Comparison of ENCODE assay signal across 1 fruit fly cellular context in genomic region chr3R:23214603-23215433, dm6.
TF ChIP-seq lines count a peak whose summit lies in the region.

No protein-coding gene starts in this region.

TF ChIP-seq in whole organism, embryonic, 481 proteins besides CTCF, POLR2A, EP300 and RAD21 (continued from another document and continues in another):
- TF ChIP-seq Abd-B (GFP tag; optimal IDR thresholded peaks at IDR 0.05; lab: Kevin White, UChicago): no peak
- no peak for TF ChIP-seq sc (optimal IDR thresholded peaks at IDR 0.05; lab: Kevin White, UChicago)
- no peak for TF ChIP-seq sc (GFP tag; optimal IDR thresholded peaks at IDR 0.05; lab: Kevin White, UChicago)
- TF ChIP-seq pho (GFP tag; optimal IDR thresholded peaks at IDR 0.05; lab: Kevin White, UChicago): no peak
- TF ChIP-seq CrebB (tag; optimal IDR thresholded peaks at IDR 0.05; lab: Kevin White, UChicago): peak; percentile 13
- TF ChIP-seq btn (GFP tag; optimal IDR thresholded peaks at IDR 0.05; lab: Kevin White, UChicago): no peak
- peak; percentile 91 for TF ChIP-seq Myb (GFP tag; optimal IDR thresholded peaks at IDR 0.05; lab: Kevin White, UChicago)
- no peak for TF ChIP-seq Atf6 (GFP tag; IDR thresholded peaks at IDR 0.05; lab: Robert Waterston, UW)
- peak; percentile 72 for TF ChIP-seq cwo (GFP tag; optimal IDR thresholded peaks at IDR 0.05; lab: Kevin White, UChicago)
- no peak for TF ChIP-seq CG16815 (GFP tag; optimal IDR thresholded peaks at IDR 0.05; lab: Kevin White, UChicago)
- TF ChIP-seq pfk (GFP tag; optimal IDR thresholded peaks at IDR 0.05; lab: Kevin White, UChicago): peak; percentile 20
- TF ChIP-seq dimm (GFP tag; IDR thresholded peaks at IDR 0.05; lab: Robert Waterston, UW): no peak
- TF ChIP-seq her (GFP tag; optimal IDR thresholded peaks at IDR 0.05; lab: Kevin White, UChicago): no peak
- no peak for TF ChIP-seq Neu2 (GFP tag; optimal IDR thresholded peaks at IDR 0.05; lab: Kevin White, UChicago; ENCODE audit: borderline replicate concordance)
- TF ChIP-seq otp (GFP tag; IDR thresholded peaks at IDR 0.05; lab: Robert Waterston, UW): no peak
- no peak for TF ChIP-seq CG17361 (GFP tag; IDR thresholded peaks at IDR 0.05; lab: Robert Waterston, UW)
- peak; percentile 81 for TF ChIP-seq sd (tag; optimal IDR thresholded peaks at IDR 0.05; lab: Kevin White, UChicago)
- TF ChIP-seq CG9437 (GFP tag; optimal IDR thresholded peaks at IDR 0.05; lab: Kevin White, UChicago): no peak
- no peak for TF ChIP-seq CG12104 (GFP tag; optimal IDR thresholded peaks at IDR 0.05; lab: Kevin White, UChicago)
- peak; percentile 53 for TF ChIP-seq Vsx1 (GFP tag; optimal IDR thresholded peaks at IDR 0.05; lab: Kevin White, UChicago)
- no peak for TF ChIP-seq mld (GFP tag; IDR thresholded peaks at IDR 0.05; lab: Robert Waterston, UW; ENCODE audit: partially characterized antibody)
- TF ChIP-seq Doc2 (GFP tag; IDR thresholded peaks at IDR 0.05; lab: Robert Waterston, UW): no peak
- no peak for TF ChIP-seq pum (GFP tag; optimal IDR thresholded peaks at IDR 0.05; lab: Kevin White, UChicago)
- TF ChIP-seq CG3281 (GFP tag; optimal IDR thresholded peaks at IDR 0.05; lab: Kevin White, UChicago): no peak
- no peak for TF ChIP-seq unpg (GFP tag; optimal IDR thresholded peaks at IDR 0.05; lab: Kevin White, UChicago)
- TF ChIP-seq tup (GFP tag; optimal IDR thresholded peaks at IDR 0.05; lab: Kevin White, UChicago): no peak
- TF ChIP-seq bab2 (GFP tag; optimal IDR thresholded peaks at IDR 0.05; lab: Kevin White, UChicago): no peak
- no peak for TF ChIP-seq CHES-1-like (GFP tag; optimal IDR thresholded peaks at IDR 0.05; lab: Kevin White, UChicago)
- TF ChIP-seq D19B (GFP tag; optimal IDR thresholded peaks at IDR 0.05; lab: Kevin White, UChicago): no peak
- TF ChIP-seq CG12744 (GFP tag; optimal IDR thresholded peaks at IDR 0.05; lab: Kevin White, UChicago): no peak
- TF ChIP-seq Rfx (GFP tag; IDR thresholded peaks at IDR 0.05; lab: Robert Waterston, UW): no peak
- TF ChIP-seq CG7928 (GFP tag; optimal IDR thresholded peaks at IDR 0.05; lab: Kevin White, UChicago): no peak
- no peak for TF ChIP-seq CG14667 (GFP tag; IDR thresholded peaks at IDR 0.05; lab: Robert Waterston, UW)
- peak; percentile 13 for TF ChIP-seq BtbVII (GFP tag; optimal IDR thresholded peaks at IDR 0.05; lab: Kevin White, UChicago)
- TF ChIP-seq pros (GFP tag; optimal IDR thresholded peaks at IDR 0.05; lab: Kevin White, UChicago): peak; percentile 3
- TF ChIP-seq CG2678 (tag; optimal IDR thresholded peaks at IDR 0.05; lab: Kevin White, UChicago): no peak
- peak; percentile 30; the same call in 1 of the 3 replicates for TF ChIP-seq Opbp (GFP tag; IDR thresholded peaks at IDR 0.05; lab: Robert Waterston, UW; ENCODE audit: partially characterized antibody)
- TF ChIP-seq CG11247 (GFP tag; IDR thresholded peaks at IDR 0.05; lab: Robert Waterston, UW): no peak
- peak; percentile 74 for TF ChIP-seq Med (GFP tag; lab: Kevin White, UChicago)
- no peak for TF ChIP-seq vnd (GFP tag; IDR thresholded peaks at IDR 0.05; lab: Robert Waterston, UW; ENCODE audit: partially characterized antibody)
- peak; percentile 65 for TF ChIP-seq sens (GFP tag; lab: Kevin White, UChicago)
- TF ChIP-seq CG18262 (tag; optimal IDR thresholded peaks at IDR 0.05; lab: Kevin White, UChicago): no peak
- TF ChIP-seq fd102C (GFP tag; optimal IDR thresholded peaks at IDR 0.05; lab: Kevin White, UChicago): no peak
- TF ChIP-seq zfh1 (GFP tag; IDR thresholded peaks at IDR 0.05; lab: Robert Waterston, UW): no peak
- TF ChIP-seq CG7271 (tag; optimal IDR thresholded peaks at IDR 0.05; lab: Kevin White, UChicago): no peak
- TF ChIP-seq Asciz (GFP tag; optimal IDR thresholded peaks at IDR 0.05; lab: Kevin White, UChicago): no peak
- TF ChIP-seq wor (GFP tag; IDR thresholded peaks at IDR 0.05; lab: Robert Waterston, UW): no peak
- no peak for TF ChIP-seq Hand (GFP tag; optimal IDR thresholded peaks at IDR 0.05; lab: Kevin White, UChicago)
- no peak for TF ChIP-seq br (optimal IDR thresholded peaks at IDR 0.05; lab: Kevin White, UChicago)
- TF ChIP-seq CG14965 (GFP tag; optimal IDR thresholded peaks at IDR 0.05; lab: Kevin White, UChicago; ENCODE audit: borderline replicate concordance): no peak
- no peak for TF ChIP-seq lola (GFP tag; optimal IDR thresholded peaks at IDR 0.05; lab: Kevin White, UChicago)
- no peak for TF ChIP-seq Rx (GFP tag; IDR thresholded peaks at IDR 0.05; lab: Robert Waterston, UW)
- no peak for TF ChIP-seq slp2 (GFP tag; optimal IDR thresholded peaks at IDR 0.05; lab: Kevin White, UChicago)
- TF ChIP-seq crp (GFP tag; optimal IDR thresholded peaks at IDR 0.05; lab: Kevin White, UChicago): peak in 1 of 2 experiments; percentile 75
- TF ChIP-seq chm (GFP tag; IDR thresholded peaks at IDR 0.05; lab: Robert Waterston, UW): no peak; the same call in 1 of the 2 replicates
- TF ChIP-seq CG2889 (GFP tag; IDR thresholded peaks at IDR 0.05; lab: Robert Waterston, UW): no peak
- TF ChIP-seq CG9932 (GFP tag; IDR thresholded peaks at IDR 0.05; lab: Robert Waterston, UW): no peak
- TF ChIP-seq seq (GFP tag; IDR thresholded peaks at IDR 0.05; lab: Robert Waterston, UW): no peak; the same call in 1 of the 2 replicates
- no peak for TF ChIP-seq Hr78 (GFP tag; optimal IDR thresholded peaks at IDR 0.05; lab: Kevin White, UChicago)
- TF ChIP-seq bsh (GFP tag; optimal IDR thresholded peaks at IDR 0.05; lab: Kevin White, UChicago): peak in 1 of 2 experiments; percentile 6
- TF ChIP-seq CG17829 (tag; optimal IDR thresholded peaks at IDR 0.05; lab: Kevin White, UChicago): peak; percentile 43
- no peak for TF ChIP-seq ATbp (GFP tag; optimal IDR thresholded peaks at IDR 0.05; lab: Kevin White, UChicago)
- TF ChIP-seq Adf1 (GFP tag; IDR thresholded peaks at IDR 0.05; lab: Robert Waterston, UW): no peak
- peak; percentile 51 for TF ChIP-seq gro (GFP tag; optimal IDR thresholded peaks at IDR 0.05; lab: Kevin White, UChicago)
- no peak for TF ChIP-seq CG8290 (GFP tag; optimal IDR thresholded peaks at IDR 0.05; lab: Kevin White, UChicago)
- TF ChIP-seq CG8290 (tag; optimal IDR thresholded peaks at IDR 0.05; lab: Kevin White, UChicago): peak in 1 of 2 experiments; percentile 70
- TF ChIP-seq nmo (GFP tag; optimal IDR thresholded peaks at IDR 0.05; lab: Kevin White, UChicago): peak; percentile 9
- no peak for TF ChIP-seq az2 (GFP tag; optimal IDR thresholded peaks at IDR 0.05; lab: Kevin White, UChicago)
- TF ChIP-seq CG15269 (tag; optimal IDR thresholded peaks at IDR 0.05; lab: Kevin White, UChicago): no peak
- no peak for TF ChIP-seq Camta (GFP tag; optimal IDR thresholded peaks at IDR 0.05; lab: Kevin White, UChicago)
- no peak for TF ChIP-seq YL-1 (GFP tag; optimal IDR thresholded peaks at IDR 0.05; lab: Kevin White, UChicago)
- TF ChIP-seq Hmr (GFP tag; optimal IDR thresholded peaks at IDR 0.05; lab: Kevin White, UChicago): peak; percentile 73
- no peak for TF ChIP-seq CG13424 (tag; optimal IDR thresholded peaks at IDR 0.05; lab: Kevin White, UChicago)
- TF ChIP-seq CG4730 (GFP tag; IDR thresholded peaks at IDR 0.05; lab: Robert Waterston, UW): no peak
- no peak for TF ChIP-seq CG10959 (GFP tag; IDR thresholded peaks at IDR 0.05; lab: Robert Waterston, UW)
- no peak for TF ChIP-seq E2f1 (GFP tag; IDR thresholded peaks at IDR 0.05; lab: Robert Waterston, UW)
- TF ChIP-seq pan (optimal IDR thresholded peaks at IDR 0.05; lab: Kevin White, UChicago): no peak
- no peak for TF ChIP-seq pan (GFP tag; optimal IDR thresholded peaks at IDR 0.05 in 1 of 2, IDR thresholded peaks at IDR 0.05 in 1 of 2)
- no peak for TF ChIP-seq stc (GFP tag; IDR thresholded peaks at IDR 0.05; lab: Robert Waterston, UW)
- TF ChIP-seq CG11093 (GFP tag; IDR thresholded peaks at IDR 0.05; lab: Robert Waterston, UW): no peak
- TF ChIP-seq Bgb (GFP tag; IDR thresholded peaks at IDR 0.05; lab: Robert Waterston, UW; ENCODE audit: partially characterized antibody): peak; percentile 48; the same call in 1 of the 2 replicates
- TF ChIP-seq gem (tag; optimal IDR thresholded peaks at IDR 0.05; lab: Kevin White, UChicago): no peak
- TF ChIP-seq knrl (GFP tag; IDR thresholded peaks at IDR 0.05; lab: Robert Waterston, UW; ENCODE audit: partially characterized antibody): no peak
- TF ChIP-seq ewg (GFP tag; optimal IDR thresholded peaks at IDR 0.05; lab: Kevin White, UChicago): no peak
- no peak for TF ChIP-seq Usf (GFP tag; optimal IDR thresholded peaks at IDR 0.05; lab: Kevin White, UChicago)
- no peak for TF ChIP-seq CG16813 (GFP tag; IDR thresholded peaks at IDR 0.05; lab: Robert Waterston, UW; ENCODE audit: partially characterized antibody)
- no peak for TF ChIP-seq Chrac-16 (GFP tag; optimal IDR thresholded peaks at IDR 0.05; lab: Kevin White, UChicago)
- no peak for TF ChIP-seq Six4 (GFP tag; optimal IDR thresholded peaks at IDR 0.05; lab: Kevin White, UChicago)
- no peak for TF ChIP-seq dmrt99B (tag; optimal IDR thresholded peaks at IDR 0.05; lab: Kevin White, UChicago)
- TF ChIP-seq Dek (tag; optimal IDR thresholded peaks at IDR 0.05; lab: Kevin White, UChicago): no peak
- no peak for TF ChIP-seq CG11723 (GFP tag; optimal IDR thresholded peaks at IDR 0.05; lab: Kevin White, UChicago)
- TF ChIP-seq CG6272 (GFP tag; IDR thresholded peaks at IDR 0.05; lab: Robert Waterston, UW): no peak
- TF ChIP-seq gt (GFP tag; IDR thresholded peaks at IDR 0.05; lab: Robert Waterston, UW): no peak
- TF ChIP-seq NC2α (GFP tag; optimal IDR thresholded peaks at IDR 0.05; lab: Kevin White, UChicago): no peak
- TF ChIP-seq CG15479 (GFP tag; optimal IDR thresholded peaks at IDR 0.05; lab: Kevin White, UChicago): no peak
- TF ChIP-seq hkb (optimal IDR thresholded peaks at IDR 0.05; lab: Kevin White, UChicago): no peak
- TF ChIP-seq hkb (GFP tag; IDR thresholded peaks at IDR 0.05; lab: Robert Waterston, UW): 0 out of 2 replicates have a peak, but pooled peaks have one; percentile 8
- no peak for TF ChIP-seq CG11456 (GFP tag; IDR thresholded peaks at IDR 0.05; lab: Robert Waterston, UW)
- no peak for TF ChIP-seq oc (tag; optimal IDR thresholded peaks at IDR 0.05; lab: Kevin White, UChicago)
- no peak for TF ChIP-seq cad (GFP tag; optimal IDR thresholded peaks at IDR 0.05; lab: Kevin White, UChicago)
- TF ChIP-seq Blimp-1 (GFP tag; optimal IDR thresholded peaks at IDR 0.05; lab: Kevin White, UChicago): no peak
- TF ChIP-seq Pdp1 (GFP tag; optimal IDR thresholded peaks at IDR 0.05; lab: Kevin White, UChicago): peak in 1 of 2 experiments; percentile 35
- TF ChIP-seq peb (GFP tag; IDR thresholded peaks at IDR 0.05; lab: Robert Waterston, UW): no peak
- no peak for TF ChIP-seq H15 (GFP tag; IDR thresholded peaks at IDR 0.05; lab: Robert Waterston, UW)
- TF ChIP-seq en (GFP tag; optimal IDR thresholded peaks at IDR 0.05; lab: Kevin White, UChicago): no peak
- TF ChIP-seq gcm (GFP tag; optimal IDR thresholded peaks at IDR 0.05; lab: Kevin White, UChicago): no peak
- no peak for TF ChIP-seq CG17568 (GFP tag; optimal IDR thresholded peaks at IDR 0.05; lab: Kevin White, UChicago)
- TF ChIP-seq Deaf1 (tag; optimal IDR thresholded peaks at IDR 0.05; lab: Kevin White, UChicago): no peak
- no peak for TF ChIP-seq MBD-R2 (GFP tag; IDR thresholded peaks at IDR 0.05; lab: Robert Waterston, UW)
- no peak for TF ChIP-seq CG14860 (GFP tag; IDR thresholded peaks at IDR 0.05; lab: Robert Waterston, UW; ENCODE audit: partially characterized antibody)
- TF ChIP-seq sob (GFP tag; IDR thresholded peaks at IDR 0.05; lab: Robert Waterston, UW): no peak
- TF ChIP-seq CG12299 (tag; optimal IDR thresholded peaks at IDR 0.05; lab: Kevin White, UChicago): no peak
- peak; percentile 43 for TF ChIP-seq CG7987 (GFP tag; optimal IDR thresholded peaks at IDR 0.05; lab: Kevin White, UChicago)
- no peak for TF ChIP-seq ab (GFP tag; optimal IDR thresholded peaks at IDR 0.05; lab: Kevin White, UChicago)
- TF ChIP-seq CG34422 (GFP tag; IDR thresholded peaks at IDR 0.05; lab: Robert Waterston, UW): 0 out of 3 replicates have a peak, but pooled peaks have one; percentile 23
- no peak for TF ChIP-seq CG7839 (tag; optimal IDR thresholded peaks at IDR 0.05; lab: Kevin White, UChicago)
- no peak for TF ChIP-seq ro (GFP tag; IDR thresholded peaks at IDR 0.05; lab: Robert Waterston, UW)
- TF ChIP-seq Bteb2 (GFP tag; optimal IDR thresholded peaks at IDR 0.05; lab: Kevin White, UChicago): no peak
- TF ChIP-seq vfl (GFP tag; optimal IDR thresholded peaks at IDR 0.05; lab: Kevin White, UChicago): no peak
- no peak for TF ChIP-seq run (tag; optimal IDR thresholded peaks at IDR 0.05; lab: Kevin White, UChicago)
- no peak for TF ChIP-seq Hr39 (optimal IDR thresholded peaks at IDR 0.05; lab: Kevin White, UChicago)
- no peak for TF ChIP-seq CG10565 (GFP tag; optimal IDR thresholded peaks at IDR 0.05; lab: Kevin White, UChicago)
- no peak for TF ChIP-seq repo (GFP tag; optimal IDR thresholded peaks at IDR 0.05; lab: Kevin White, UChicago)
- no peak for TF ChIP-seq Lim3 (GFP tag; IDR thresholded peaks at IDR 0.05; lab: Robert Waterston, UW)
- TF ChIP-seq CG14441 (GFP tag; IDR thresholded peaks at IDR 0.05; lab: Robert Waterston, UW): no peak
- TF ChIP-seq Doc3 (GFP tag; IDR thresholded peaks at IDR 0.05; lab: Robert Waterston, UW; ENCODE audit: partially characterized antibody): no peak
- no peak for TF ChIP-seq Elba2 (GFP tag; optimal IDR thresholded peaks at IDR 0.05; lab: Kevin White, UChicago)
- no peak for TF ChIP-seq Bdp1 (GFP tag; optimal IDR thresholded peaks at IDR 0.05; lab: Kevin White, UChicago)
- peak; percentile 79 for TF ChIP-seq Dref (GFP tag; IDR thresholded peaks at IDR 0.05; lab: Robert Waterston, UW)
- no peak for TF ChIP-seq toy (GFP tag; IDR thresholded peaks at IDR 0.05; lab: Robert Waterston, UW)
- TF ChIP-seq vvl (GFP tag; IDR thresholded peaks at IDR 0.05; lab: Robert Waterston, UW): peak; percentile 24; the same call in 1 of the 2 replicates
- no peak for TF ChIP-seq MTF-1 (GFP tag; optimal IDR thresholded peaks at IDR 0.05; lab: Kevin White, UChicago; ENCODE audit: borderline replicate concordance)
- no peak for TF ChIP-seq dysf (GFP tag; IDR thresholded peaks at IDR 0.05; lab: Robert Waterston, UW)
- no peak for TF ChIP-seq eyg (GFP tag; optimal IDR thresholded peaks at IDR 0.05; lab: Kevin White, UChicago)
- TF ChIP-seq Ssrp (tag; optimal IDR thresholded peaks at IDR 0.05; lab: Kevin White, UChicago): no peak
- TF ChIP-seq Xrp1 (GFP tag; IDR thresholded peaks at IDR 0.05; lab: Robert Waterston, UW): no peak
- peak; percentile 46 for TF ChIP-seq CG10543 (GFP tag; optimal IDR thresholded peaks at IDR 0.05; lab: Kevin White, UChicago)
- peak; percentile 13 for TF ChIP-seq CG31365 (tag; optimal IDR thresholded peaks at IDR 0.05; lab: Kevin White, UChicago)
